Fruit fly (Drosophila melanogaster) whole organism, embryonic: ENCODE measurements around the gene retinin.

Experiments used
- ATbp ChIP-seq: fragments of 200-800 bp; sonication (Bioruptor generic); optimal IDR thresholded peaks from 2 replicates; lab custom pipeline; 2017; ENCODE audit warnings: missing biosample characterization, mild to moderate bottlenecking, missing genetic modification characterization, missing genetic modification reagents
- Blimp-1 ChIP-seq: fragments of 200-800 bp; sonication (Bioruptor generic); optimal IDR thresholded peaks from 3 replicates; lab custom pipeline; 2018; ENCODE audit warnings: missing biosample characterization, missing genetic modification characterization, mild to moderate bottlenecking, moderate library complexity, missing genetic modification reagents
- CG10979 ChIP-seq: fragments of 200-800 bp; sonication (Bioruptor generic); optimal IDR thresholded peaks from 2 replicates; lab custom pipeline; 2018; ENCODE audit warnings: missing biosample characterization, mild to moderate bottlenecking, missing genetic modification characterization, moderate library complexity
- CG12071 ChIP-seq: fragments of 200-800 bp; sonication (Bioruptor generic); optimal IDR thresholded peaks from 3 replicates; lab custom pipeline; 2018; ENCODE audit warnings: missing biosample characterization, mild to moderate bottlenecking, missing genetic modification characterization
- CG12391 ChIP-seq: fragments of 200-800 bp; sonication (Bioruptor generic); optimal IDR thresholded peaks from 3 replicates; lab custom pipeline; 2018; ENCODE audit warnings: missing biosample characterization, mild to moderate bottlenecking, missing genetic modification characterization, moderate library complexity
- CG13775 ChIP-seq: fragments of 200-800 bp; sonication (Bioruptor generic); optimal IDR thresholded peaks from 3 replicates; lab custom pipeline; 2017; ENCODE audit warnings: missing biosample characterization, mild to moderate bottlenecking, missing genetic modification characterization
- CG14050 ChIP-seq: fragments of 200-800 bp; sonication (Bioruptor generic); IDR thresholded peaks from 3 replicates; pipeline ENCODE4 v1.3.6; 2022; ENCODE audit warnings: missing biosample characterization, missing genetic modification characterization
- CG15073 ChIP-seq: fragments of 200-800 bp; sonication (Bioruptor generic); optimal IDR thresholded peaks from 2 replicates; lab custom pipeline; 2016; ENCODE audit warnings: missing biosample characterization, missing genetic modification characterization
- CG17612 ChIP-seq: fragments of 200-800 bp; sonication (Bioruptor generic); IDR thresholded peaks from 2 replicates; pipeline ENCODE4 v1.3.6; 2022; ENCODE audit warnings: missing biosample characterization, missing genetic modification characterization
- CG18011 ChIP-seq: fragments of 200-800 bp; sonication (Bioruptor generic); optimal IDR thresholded peaks from 2 replicates; lab custom pipeline; 2017; ENCODE audit warnings: missing biosample characterization, missing genetic modification characterization, mild to moderate bottlenecking, moderate library complexity, missing genotype
- CG3065 ChIP-seq: fragments of 200-800 bp; sonication (Bioruptor generic); optimal IDR thresholded peaks from 2 replicates; lab custom pipeline; 2016; ENCODE audit warnings: missing biosample characterization, missing genetic modification characterization
- CG4424 ChIP-seq: fragments of 200-800 bp; sonication (Bioruptor generic); optimal IDR thresholded peaks from 3 replicates; lab custom pipeline; 2016; ENCODE audit warnings: missing biosample characterization, missing genetic modification characterization
- CG7357 ChIP-seq: fragments of 200-800 bp; sonication (Bioruptor generic); IDR thresholded peaks from 3 replicates; pipeline ENCODE4 v1.3.6; 2022; ENCODE audit warnings: missing biosample characterization, missing genetic modification characterization
- CG7839 ChIP-seq: fragments of 200-800 bp; sonication (Bioruptor generic); optimal IDR thresholded peaks from 3 replicates; lab custom pipeline; 2018; ENCODE audit warnings: missing biosample characterization, mild to moderate bottlenecking, missing genetic modification characterization, moderate library complexity
- Chrac-16 ChIP-seq: fragments of 200-800 bp; sonication (Bioruptor generic); optimal IDR thresholded peaks from 3 replicates; lab custom pipeline; 2016; ENCODE audit warnings: missing biosample characterization, missing genetic modification characterization
- CoRest ChIP-seq: fragments of 200-800 bp; sonication (Bioruptor generic); optimal IDR thresholded peaks from 3 replicates; lab custom pipeline; 2018; ENCODE audit warnings: missing biosample characterization, mild to moderate bottlenecking, missing genetic modification characterization, moderate library complexity
- Drgx ChIP-seq: fragments of 200-800 bp; sonication (Bioruptor generic); IDR thresholded peaks from 2 replicates; pipeline ENCODE4 v1.3.6; 2022; ENCODE audit warnings: missing biosample characterization, missing genetic modification characterization
- Gsc ChIP-seq: fragments of 200-800 bp; sonication (Bioruptor generic); IDR thresholded peaks from 2 replicates; pipeline ENCODE4 v1.3.6; 2022; ENCODE audit warnings: missing biosample characterization, missing genetic modification characterization
- Hey ChIP-seq: fragments of 200-800 bp; sonication (Bioruptor generic); optimal IDR thresholded peaks from 3 replicates; lab custom pipeline; 2018; ENCODE audit warnings: missing biosample characterization, mild to moderate bottlenecking, missing genetic modification characterization
- Hsf ChIP-seq: fragments of 200-800 bp; sonication (Bioruptor generic); optimal IDR thresholded peaks from 3 replicates; lab custom pipeline; 2016; ENCODE audit warnings: missing biosample characterization, missing genetic modification characterization
- Kr ChIP-seq: fragments of 200-800 bp; sonication (Bioruptor generic); optimal IDR thresholded peaks from 2 replicates; lab custom pipeline; 2017; ENCODE audit warnings: missing biosample characterization, mild to moderate bottlenecking, missing genetic modification characterization
- Lhr ChIP-seq: fragments of 200-800 bp; sonication (Bioruptor generic); optimal IDR thresholded peaks from 3 replicates; lab custom pipeline; 2017; ENCODE audit warnings: mild to moderate bottlenecking, missing biosample characterization, missing genetic modification reagents, missing genetic modification characterization
- Med ChIP-seq: fragments of 200-800 bp; sonication (Bioruptor generic); peaks from one replicate; lab custom pipeline; 2016; ENCODE audit warnings: missing biosample characterization, missing genetic modification characterization, mild to moderate bottlenecking, inconsistent platforms, moderate library complexity
- Mrtf ChIP-seq: fragments of 200-800 bp; sonication (Bioruptor generic); IDR thresholded peaks from 3 replicates; pipeline ENCODE4 v1.3.6; 2022; ENCODE audit warnings: missing biosample characterization, missing genetic modification characterization
- Sox100B ChIP-seq: fragments of 200-800 bp; sonication (Bioruptor generic); optimal IDR thresholded peaks from 3 replicates; lab custom pipeline; 2018; ENCODE audit warnings: missing biosample characterization, mild to moderate bottlenecking, missing genetic modification characterization
- Ssrp ChIP-seq: fragments of 200-800 bp; sonication (Bioruptor generic); optimal IDR thresholded peaks from 2 replicates; lab custom pipeline; 2018; ENCODE audit warnings: missing biosample characterization, mild to moderate bottlenecking, missing genetic modification characterization, moderate library complexity
- bsh ChIP-seq, 2 experiments: fragments of 200-800 bp; sonication (Bioruptor generic); optimal IDR thresholded peaks; 2 replicates each; lab custom pipeline; 2017 to 2018; ENCODE audit warnings: mild to moderate bottlenecking in 2 of 2, missing biosample characterization in 2 of 2, missing genetic modification characterization in 2 of 2, moderate library complexity in 1 of 2
- corto ChIP-seq: fragments of 200-800 bp; sonication (Bioruptor generic); optimal IDR thresholded peaks from 2 replicates; lab custom pipeline; 2016; ENCODE audit warnings: missing biosample characterization, mild to moderate bottlenecking, missing genetic modification characterization, moderate library complexity
- cwo ChIP-seq: fragments of 200-800 bp; sonication (Bioruptor generic); optimal IDR thresholded peaks from 3 replicates; lab custom pipeline; 2017; ENCODE audit warnings: missing biosample characterization, missing genetic modification characterization, mild to moderate bottlenecking, moderate library complexity, missing genetic modification reagents
- fd96Cb ChIP-seq: fragments of 200-800 bp; sonication (Bioruptor generic); optimal IDR thresholded peaks from 2 replicates; lab custom pipeline; 2018; ENCODE audit warnings: missing biosample characterization, mild to moderate bottlenecking, missing genetic modification characterization, moderate library complexity
- gcm2 ChIP-seq: fragments of 200-800 bp; sonication (Bioruptor generic); optimal IDR thresholded peaks from 2 replicates; lab custom pipeline; 2016; ENCODE audit warnings: missing biosample characterization, missing genetic modification characterization
- grau ChIP-seq: fragments of 200-800 bp; optimal IDR thresholded peaks from 3 replicates; lab custom pipeline; 2019; ENCODE audit warnings: missing biosample characterization, mild to moderate bottlenecking, missing genetic modification characterization, moderate library complexity
- gro ChIP-seq: fragments of 200-800 bp; sonication (Bioruptor generic); optimal IDR thresholded peaks from 2 replicates; lab custom pipeline; 2016; ENCODE audit warnings: missing biosample characterization, missing genetic modification characterization
- lbe ChIP-seq: fragments of 200-800 bp; sonication (Bioruptor generic); optimal IDR thresholded peaks from 2 replicates; lab custom pipeline; 2016; ENCODE audit warnings: missing biosample characterization, mild to moderate bottlenecking, missing genetic modification characterization
- nom ChIP-seq: fragments of 200-800 bp; sonication (Bioruptor generic); optimal IDR thresholded peaks from 2 replicates; lab custom pipeline; 2017; ENCODE audit warnings: missing biosample characterization, missing genetic modification characterization, mild to moderate bottlenecking, moderate library complexity, missing genetic modification reagents
- odd ChIP-seq: fragments of 200-800 bp; sonication (Bioruptor generic); optimal IDR thresholded peaks from 2 replicates; lab custom pipeline; 2017; ENCODE audit warnings: missing biosample characterization, mild to moderate bottlenecking, missing genetic modification characterization
- pb ChIP-seq: fragments of 200-800 bp; sonication (Bioruptor generic); optimal IDR thresholded peaks from 3 replicates; lab custom pipeline; 2016; ENCODE audit warnings: missing biosample characterization, missing genetic modification characterization
- pfk ChIP-seq: fragments of 200-800 bp; sonication (Bioruptor generic); optimal IDR thresholded peaks from 2 replicates; lab custom pipeline; 2018; ENCODE audit warnings: missing biosample characterization, mild to moderate bottlenecking, missing genetic modification characterization, moderate library complexity
- sd ChIP-seq: fragments of 200-800 bp; sonication (Bioruptor generic); optimal IDR thresholded peaks from 3 replicates; lab custom pipeline; 2018; ENCODE audit warnings: missing biosample characterization, mild to moderate bottlenecking, missing genetic modification characterization, moderate library complexity
- sens ChIP-seq: fragments of 200-800 bp; sonication (Bioruptor generic); peaks from one replicate; lab custom pipeline; 2016; ENCODE audit warnings: missing biosample characterization, missing genetic modification characterization
- sim ChIP-seq: fragments of 200-800 bp; sonication (Bioruptor generic); IDR thresholded peaks from 2 replicates; pipeline ENCODE4 v1.3.6; 2022; ENCODE audit warnings: missing biosample characterization, missing genetic modification characterization
- tna ChIP-seq: fragments of 200-800 bp; sonication (Bioruptor generic); IDR thresholded peaks from 2 replicates; pipeline ENCODE4 v1.3.6; 2022; ENCODE audit warnings: missing biosample characterization, missing genetic modification characterization; ENCODE audit not compliant: partially characterized antibody
- zf30C ChIP-seq: fragments of 200-800 bp; sonication (Bioruptor generic); optimal IDR thresholded peaks from 3 replicates; lab custom pipeline; 2018; ENCODE audit warnings: missing biosample characterization, mild to moderate bottlenecking, missing genetic modification characterization

retinin gene

dm6 chr3L:16364182-16364581, 32.4 kb downstream of the retinin start:
- no peak for TF ChIP-seq gro (GFP tag; lab: Kevin White, UChicago)
- TF ChIP-seq grau (tag; lab: Kevin White, UChicago): peak; percentile 5
- no peak for TF ChIP-seq sim
- TF ChIP-seq bsh (GFP tag; optimal IDR thresholded peaks at IDR 0.05; lab: Kevin White, UChicago): peak in 1 of 2 experiments; percentile 64
- no peak for TF ChIP-seq pfk
- no peak for TF ChIP-seq CG15073 (GFP tag; lab: Kevin White, UChicago)
- peak; percentile 6 for TF ChIP-seq Hsf (GFP tag; lab: Kevin White, UChicago)
- no peak for TF ChIP-seq CG13775
- TF ChIP-seq CG3065 (GFP tag; lab: Kevin White, UChicago): no peak
- no peak for TF ChIP-seq odd (GFP tag; lab: Kevin White, UChicago)
- TF ChIP-seq nom (GFP tag; lab: Kevin White, UChicago): peak; percentile 89
- peak; percentile 30 for TF ChIP-seq Blimp-1 (GFP tag; lab: Kevin White, UChicago)
- TF ChIP-seq tna (GFP tag; lab: Robert Waterston, UW): no peak
- peak; percentile 9 for TF ChIP-seq CG4424 (GFP tag; lab: Kevin White, UChicago)
- peak; percentile 1 for TF ChIP-seq CG12391 (tag; lab: Kevin White, UChicago)
- no peak for TF ChIP-seq Gsc (GFP tag; lab: Robert Waterston, UW)
- TF ChIP-seq Kr (GFP tag; lab: Kevin White, UChicago): no peak
- no peak for TF ChIP-seq cwo
- peak; percentile 47 for TF ChIP-seq lbe (GFP tag; lab: Kevin White, UChicago)
- TF ChIP-seq gcm2 (GFP tag; lab: Kevin White, UChicago): no peak
- no peak for TF ChIP-seq Hey (tag; lab: Kevin White, UChicago)
- TF ChIP-seq CG18011 (GFP tag; lab: Kevin White, UChicago): no peak
- TF ChIP-seq sens (GFP tag; lab: Kevin White, UChicago): peak; percentile 75
- TF ChIP-seq Ssrp (tag; lab: Kevin White, UChicago): no peak
- no peak for TF ChIP-seq corto (GFP tag; lab: Kevin White, UChicago)
- TF ChIP-seq CG7357 (GFP tag; lab: Robert Waterston, UW): no peak
- peak; percentile 16 for TF ChIP-seq CG10979 (tag; lab: Kevin White, UChicago)
- TF ChIP-seq Med (GFP tag; lab: Kevin White, UChicago): peak; percentile 44
- TF ChIP-seq CG7839: peak; percentile 8
- TF ChIP-seq CG12071 (GFP tag; lab: Kevin White, UChicago): no peak
- no peak for TF ChIP-seq CoRest (tag; lab: Kevin White, UChicago)
- peak; percentile 63 for TF ChIP-seq Drgx
- peak; percentile 13 for TF ChIP-seq fd96Cb (tag; lab: Kevin White, UChicago)
- TF ChIP-seq Mrtf: no peak
- TF ChIP-seq Sox100B (GFP tag; lab: Kevin White, UChicago): peak; percentile 6
- TF ChIP-seq, all 482 proteins: peak for 15

- TF ChIP-seq Lhr (GFP tag; lab: Kevin White, UChicago) (no peak), sd (tag; lab: Kevin White, UChicago) (no peak), ATbp (GFP tag; lab: Kevin White, UChicago) (no peak), zf30C (GFP tag; lab: Kevin White, UChicago) (no peak), CG14050 (no peak), Chrac-16 (GFP tag; lab: Kevin White, UChicago) (no peak), pb (no peak), CG17612 (GFP tag; lab: Robert Waterston, UW) (no peak)
These were observed 32.9 kb downstream of the retinin start, which contains the start of gene Cpr72Eb for dm6 chr3L:16364599-16364998. Gene Cpr72Eb (plus strand): TSS chr3L:16364899.
